Worm (Caenorhabditis elegans) whole organism, L2 larva: Measurements from ENCODE around the gene mop-25.2.

ENCODE experiments used
- ZK546.5 ChIP-seq: sonication (generic microtip); optimal IDR thresholded peaks from 2 replicates; lab custom pipeline; 2017; ENCODE audit warnings: missing biosample characterization, missing genetic modification characterization
- ama-1 ChIP-seq: fragments of 150-350 bp; optimal IDR thresholded peaks from 2 replicates; lab custom pipeline; 2018; ENCODE audit warnings: inconsistent platforms
- elt-3 ChIP-seq: sonication (generic microtip); optimal IDR thresholded peaks from 2 replicates; lab custom pipeline; 2017; ENCODE audit warnings: missing biosample characterization, missing genetic modification characterization
- lin-11 ChIP-seq: fragments of 150-350 bp; sonication (generic microtip); optimal IDR thresholded peaks from 2 replicates; lab custom pipeline; 2014; ENCODE audit warnings: missing biosample characterization, missing genetic modification characterization, inconsistent platforms, mixed read lengths
- lin-39 ChIP-seq: fragments of 150-350 bp; optimal IDR thresholded peaks from 2 replicates; lab custom pipeline; 2014; ENCODE audit warnings: missing biosample characterization, missing genetic modification reagents, missing genetic modification characterization
- mab-5 ChIP-seq: fragments of 150-350 bp; optimal IDR thresholded peaks from 2 replicates; lab custom pipeline; 2014; ENCODE audit warnings: missing biosample characterization, missing genetic modification characterization
- mbf-1 ChIP-seq: sonication (generic microtip); optimal IDR thresholded peaks from 2 replicates; lab custom pipeline; 2017; ENCODE audit warnings: missing biosample characterization, missing genetic modification characterization
- mdl-1 ChIP-seq, 2 experiments: fragments of 150-350 bp in 1 of 2; sonication (generic microtip) in 1 of 2; optimal IDR thresholded peaks; 2 replicates each; lab custom pipeline; 2017; ENCODE audit warnings: missing biosample characterization in 2 of 2, missing genetic modification characterization in 2 of 2
- nhr-10 ChIP-seq: sonication (generic microtip); optimal IDR thresholded peaks from 2 replicates; lab custom pipeline; 2017; ENCODE audit warnings: missing biosample characterization, missing genetic modification characterization
- nhr-237 ChIP-seq: fragments of 150-350 bp; optimal IDR thresholded peaks from 2 replicates; lab custom pipeline; 2014; ENCODE audit warnings: missing biosample characterization, missing genetic modification characterization
- unc-62 ChIP-seq: fragments of 150-350 bp; optimal IDR thresholded peaks from 2 replicates; lab custom pipeline; 2014; ENCODE audit warnings: missing biosample characterization, missing genetic modification reagents, missing genetic modification characterization

ce11 chrII:9667382-9667781, 36.1 kb downstream of the mop-25.2 start, which contains the start of gene ZK1320.11:
- TF ChIP-seq lin-39, result no peak
- no peak for TF ChIP-seq mdl-1 (tag; optimal IDR thresholded peaks at IDR 0.05; lab: Kevin White, UChicago)
- TF ChIP-seq unc-62 (GFP tag; lab: Kevin White, UChicago), result no peak
- TF ChIP-seq ZK546.5 (tag; lab: Kevin White, UChicago), result no peak
- TF ChIP-seq ama-1 (lab: Kevin White, UChicago), result no peak
- TF ChIP-seq elt-3 (tag; lab: Kevin White, UChicago), result no peak
- TF ChIP-seq mab-5, result no peak
- TF ChIP-seq nhr-10, result no peak
- no peak for TF ChIP-seq mbf-1 (tag; lab: Kevin White, UChicago)
- no peak for TF ChIP-seq lin-11
- TF ChIP-seq nhr-237 (tag; lab: Kevin White, UChicago), result no peak
